Worm (Caenorhabditis elegans): ENCODE results near the gene Y40B10A.5.

DNA sequence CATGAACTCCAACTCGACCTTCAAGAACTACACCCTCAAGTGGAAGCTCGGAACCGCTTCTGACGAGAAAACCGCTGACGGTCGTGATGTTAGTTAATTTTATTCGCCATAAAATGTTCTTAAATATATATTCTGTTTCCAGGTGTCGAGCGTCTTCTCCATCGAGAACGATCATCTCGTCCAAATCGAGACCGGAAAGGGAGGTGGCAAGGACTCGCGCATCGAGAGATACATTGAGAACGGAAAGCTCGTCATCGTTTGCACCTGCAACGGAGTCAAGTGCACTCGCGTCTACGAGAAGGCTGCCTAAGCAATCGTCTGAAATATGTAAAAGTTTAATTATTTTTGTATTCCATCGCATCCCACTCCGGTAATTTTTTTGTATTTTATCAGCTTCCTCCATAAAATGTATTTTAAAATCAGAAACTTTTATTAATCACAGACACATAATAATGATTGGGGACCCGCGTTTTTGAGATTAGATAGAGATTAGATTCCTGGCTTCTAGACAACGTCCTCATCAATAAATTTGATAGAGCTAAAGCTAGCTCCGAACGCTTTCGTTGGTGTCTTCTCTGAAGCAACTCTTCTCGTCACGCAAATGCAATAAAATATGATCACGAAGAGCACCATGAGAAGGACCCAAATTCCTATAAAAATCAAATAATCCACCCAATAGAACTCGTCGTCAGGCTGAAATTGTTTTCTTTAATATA, 23.0 kb upstream of the Y40B10A.5 start:
- TF ChIP-seq nhr-77 (tag; optimal IDR thresholded peaks at IDR 0.05), result no peak
- TF ChIP-seq ZK546.5 (tag; optimal IDR thresholded peaks at IDR 0.05), result no peak
- TF ChIP-seq snpc-4 (tag; optimal IDR thresholded peaks at IDR 0.05), result no peak
- no peak for TF ChIP-seq unc-62 (GFP tag; optimal IDR thresholded peaks at IDR 0.05)
- no peak for TF ChIP-seq aly-2 (tag; optimal IDR thresholded peaks at IDR 0.05)
- no peak for TF ChIP-seq nhr-11 (tag; optimal IDR thresholded peaks at IDR 0.05)

All from whole organism, L2 larva.